Worm (Caenorhabditis elegans) whole organism, L3 larva: ENCODE data around the gene decr-1.1.

Source experiments
- R02D3.7 ChIP-seq: fragments of 150-350 bp; optimal IDR thresholded peaks from 2 replicates; lab custom pipeline; 2014; ENCODE audit warnings: missing biosample characterization, missing genetic modification characterization
- ZK546.5 ChIP-seq: sonication (generic microtip); optimal IDR thresholded peaks from 2 replicates; lab custom pipeline; 2017; ENCODE audit warnings: missing biosample characterization, missing genetic modification characterization
- aly-2 ChIP-seq: fragments of 150-350 bp; optimal IDR thresholded peaks from 2 replicates; lab custom pipeline; 2014; ENCODE audit warnings: missing biosample characterization, missing genetic modification characterization
- ceh-28 ChIP-seq: fragments of 150-350 bp; optimal IDR thresholded peaks from 2 replicates; lab custom pipeline; 2014; ENCODE audit warnings: missing biosample characterization, missing genetic modification reagents, missing genetic modification characterization
- ceh-82 ChIP-seq: fragments of 150-350 bp; optimal IDR thresholded peaks from 2 replicates; lab custom pipeline; 2014; ENCODE audit warnings: missing biosample characterization, missing genetic modification characterization
- ceh-9 ChIP-seq: sonication (generic microtip); optimal IDR thresholded peaks from 2 replicates; lab custom pipeline; 2018; ENCODE audit warnings: missing biosample characterization, missing genetic modification characterization
- daf-12 ChIP-seq: fragments of 150-350 bp; optimal IDR thresholded peaks from 2 replicates; lab custom pipeline; 2014; ENCODE audit warnings: missing biosample characterization, missing genetic modification reagents, missing genetic modification characterization
- egl-27 ChIP-seq: sonication (generic microtip); optimal IDR thresholded peaks from 4 replicates; lab custom pipeline; 2017; ENCODE audit warnings: missing biosample characterization, missing genetic modification reagents, missing genetic modification characterization
- egl-5 ChIP-seq: fragments of 150-350 bp; optimal IDR thresholded peaks from 2 replicates; lab custom pipeline; 2017; ENCODE audit warnings: missing biosample characterization, missing genetic modification reagents, missing genetic modification characterization, inconsistent platforms
- elt-1 ChIP-seq: fragments of 150-350 bp; optimal IDR thresholded peaks from 2 replicates; lab custom pipeline; 2014; ENCODE audit warnings: missing biosample characterization, missing genetic modification characterization
- elt-2 ChIP-seq: sonication (generic microtip); optimal IDR thresholded peaks from 2 replicates; lab custom pipeline; 2016; ENCODE audit warnings: missing genetic modification reagents, mild to moderate bottlenecking, missing genetic modification characterization, missing compliant biosample characterization
- eor-1 ChIP-seq, 2 experiments: fragments of 150-350 bp; optimal IDR thresholded peaks; 2 replicates each; lab custom pipeline; 2014 to 2018; ENCODE audit warnings: missing biosample characterization in 2 of 2, missing genetic modification characterization in 2 of 2
- fkh-2 ChIP-seq: fragments of 150-350 bp; optimal IDR thresholded peaks from 2 replicates; lab custom pipeline; 2014; ENCODE audit warnings: missing biosample characterization, missing genetic modification reagents, missing genetic modification characterization
- jun-1 ChIP-seq: fragments of 150-350 bp; optimal IDR thresholded peaks from 2 replicates; lab custom pipeline; 2014; ENCODE audit warnings: missing biosample characterization, missing genetic modification reagents, missing genetic modification characterization
- lin-15B ChIP-seq: fragments of 150-350 bp; optimal IDR thresholded peaks from 2 replicates; lab custom pipeline; 2014; ENCODE audit warnings: missing biosample characterization, missing genetic modification characterization
- lin-39 ChIP-seq: fragments of 150-350 bp; optimal IDR thresholded peaks from 2 replicates; lab custom pipeline; 2018; ENCODE audit warnings: missing biosample characterization, missing genetic modification reagents, missing genetic modification characterization
- lsy-12 ChIP-seq: sonication (generic microtip); optimal IDR thresholded peaks from 2 replicates; lab custom pipeline; 2016; ENCODE audit warnings: mild to moderate bottlenecking, missing genetic modification characterization, missing compliant biosample characterization
- mdl-1 ChIP-seq: fragments of 150-350 bp; optimal IDR thresholded peaks from 2 replicates; lab custom pipeline; 2014; ENCODE audit warnings: missing biosample characterization, missing genetic modification characterization
- mml-1 ChIP-seq: fragments of 150-350 bp; sonication (generic microtip); optimal IDR thresholded peaks from 3 replicates; lab custom pipeline; 2014; ENCODE audit warnings: missing biosample characterization, missing genetic modification characterization
- nfya-1 ChIP-seq: sonication (generic microtip); optimal IDR thresholded peaks from 2 replicates; lab custom pipeline; 2017; ENCODE audit warnings: missing genetic modification characterization, mild to moderate bottlenecking, missing compliant biosample characterization, antibody characterized with exemption, moderate library complexity; ENCODE audit not compliant: insufficient read depth
- nhr-11 ChIP-seq: fragments of 150-350 bp; optimal IDR thresholded peaks from 2 replicates; lab custom pipeline; 2014; ENCODE audit warnings: missing biosample characterization, missing genetic modification characterization
- nhr-23 ChIP-seq: fragments of 150-350 bp; optimal IDR thresholded peaks from 2 replicates; lab custom pipeline; 2014; ENCODE audit warnings: missing biosample characterization, missing genetic modification reagents, missing genetic modification characterization
- nhr-237 ChIP-seq: fragments of 150-350 bp; optimal IDR thresholded peaks from 2 replicates; lab custom pipeline; 2014; ENCODE audit warnings: missing biosample characterization, missing genetic modification characterization
- nhr-25 ChIP-seq: sonication (generic microtip); optimal IDR thresholded peaks from 2 replicates; lab custom pipeline; 2017; ENCODE audit warnings: missing biosample characterization, missing genetic modification characterization
- nhr-28 ChIP-seq: fragments of 150-350 bp; optimal IDR thresholded peaks from 2 replicates; lab custom pipeline; 2014; ENCODE audit warnings: missing biosample characterization, missing genetic modification characterization
- nhr-43 ChIP-seq: sonication (generic microtip); optimal IDR thresholded peaks from 2 replicates; lab custom pipeline; 2016; ENCODE audit warnings: mild to moderate bottlenecking, missing genetic modification characterization, missing compliant biosample characterization; ENCODE audit not compliant: poor library complexity, severe bottlenecking
- nhr-76 ChIP-seq: fragments of 150-350 bp; sonication (generic microtip); optimal IDR thresholded peaks from 5 replicates; lab custom pipeline; 2014; ENCODE audit warnings: missing biosample characterization, missing genetic modification characterization
- pha-4 ChIP-seq: fragments of 150-350 bp; optimal IDR thresholded peaks from 2 replicates; lab custom pipeline; 2014; ENCODE audit warnings: missing biosample characterization, missing genetic modification reagents, missing genetic modification characterization
- pqm-1 ChIP-seq: fragments of 150-350 bp; optimal IDR thresholded peaks from 2 replicates; lab custom pipeline; 2017; ENCODE audit warnings: missing biosample characterization, missing genetic modification characterization, inconsistent platforms
- sea-2 ChIP-seq: fragments of 150-350 bp; sonication (generic microtip); optimal IDR thresholded peaks from 4 replicates; lab custom pipeline; 2014; ENCODE audit warnings: missing biosample characterization, missing genetic modification reagents, missing genetic modification characterization
- skn-1 ChIP-seq: fragments of 150-350 bp; optimal IDR thresholded peaks from 2 replicates; lab custom pipeline; 2014; ENCODE audit warnings: missing biosample characterization, missing genetic modification characterization
- snpc-4 ChIP-seq: fragments of 150-350 bp; optimal IDR thresholded peaks from 2 replicates; lab custom pipeline; 2014; ENCODE audit warnings: missing biosample characterization, missing genetic modification characterization
- tbx-2 ChIP-seq: sonication (generic microtip); optimal IDR thresholded peaks from 2 replicates; lab custom pipeline; 2016; ENCODE audit warnings: mild to moderate bottlenecking, missing genetic modification characterization, missing compliant biosample characterization
- unc-39 ChIP-seq: sonication (generic microtip); optimal IDR thresholded peaks from 4 replicates; lab custom pipeline; 2017; ENCODE audit warnings: missing biosample characterization, missing genetic modification characterization
- unc-62 ChIP-seq: fragments of 150-350 bp; sonication (generic microtip); optimal IDR thresholded peaks from 4 replicates; lab custom pipeline; 2014; ENCODE audit warnings: missing biosample characterization, missing genetic modification reagents, missing genetic modification characterization
- zag-1 ChIP-seq: fragments of 150-350 bp; optimal IDR thresholded peaks from 2 replicates; lab custom pipeline; 2014; ENCODE audit warnings: missing biosample characterization, missing genetic modification characterization

decr-1.1 gene

DNA sequence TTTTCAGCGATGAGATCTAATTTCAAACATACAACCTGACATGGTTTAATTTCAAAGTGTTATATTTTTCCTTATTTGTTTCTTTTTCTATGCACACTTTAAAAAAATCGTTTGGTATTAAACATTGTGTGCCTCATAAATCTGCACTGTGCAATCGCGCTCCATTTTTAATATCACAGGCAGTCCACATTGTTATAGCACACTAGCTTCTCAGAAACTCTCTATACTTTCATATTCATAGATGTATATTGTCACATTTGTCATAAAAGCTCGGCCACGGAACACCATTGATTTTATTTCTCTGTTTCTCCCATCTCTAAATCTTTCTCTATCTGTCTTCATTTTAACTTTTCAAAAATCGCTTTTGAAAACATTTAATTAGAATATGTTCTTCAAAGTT is 24.9 kb upstream of the decr-1.1 start:
- TF ChIP-seq pqm-1 (tag; lab: Kevin White, UChicago), result no peak
- peak; percentile 49 for TF ChIP-seq pha-4 (tag; lab: Kevin White, UChicago)
- peak; percentile 56 for TF ChIP-seq snpc-4 (tag; lab: Kevin White, UChicago)
- TF ChIP-seq nfya-1 (tag; lab: Kevin White, UChicago), result peak; percentile 29
- peak; percentile 34 for TF ChIP-seq lin-39 (tag; lab: Kevin White, UChicago)
- TF ChIP-seq zag-1, result no peak
- peak; percentile 66 for TF ChIP-seq lin-15B
- TF ChIP-seq, all 47 proteins: peak for 5

DNA sequence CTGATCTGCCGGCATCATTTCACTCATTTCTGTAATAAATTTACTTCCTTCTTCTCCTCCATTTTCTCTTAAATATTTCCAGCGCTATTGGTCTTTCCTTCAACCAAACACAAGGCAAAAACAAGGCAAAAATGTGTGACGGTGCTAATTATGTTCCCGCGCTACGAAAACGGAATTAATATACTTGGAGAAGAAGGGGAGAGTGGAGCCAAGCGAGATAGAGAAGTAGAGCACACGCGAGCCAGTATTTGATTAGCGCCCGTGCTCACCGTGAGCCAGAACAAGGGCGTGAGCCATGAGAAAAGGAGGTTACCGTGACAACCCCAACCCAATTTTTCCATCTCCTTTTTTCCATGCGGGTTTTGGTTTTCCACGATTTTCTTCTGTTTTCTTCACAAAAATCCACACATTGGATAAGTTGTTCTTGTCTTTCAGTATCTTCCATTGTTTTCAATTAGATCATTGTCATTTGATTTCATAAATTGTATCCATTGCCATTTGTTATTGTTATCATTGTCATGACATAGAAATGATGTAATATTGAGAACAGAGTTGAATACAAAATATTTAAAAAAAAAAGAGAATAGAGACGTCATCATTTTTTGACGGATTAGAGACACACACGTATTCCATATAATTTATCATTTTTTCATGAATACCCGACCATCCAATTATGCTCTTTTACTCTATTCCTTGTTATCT is 19.6 kb upstream of the decr-1.1 start, which contains the start of gene F20G2.6:
F20G2.6 (plus strand) TSS at position 652 of the 702 bp plus-strand sequence.
- TF ChIP-seq ceh-82 (tag; lab: Kevin White, UChicago), result no peak
- TF ChIP-seq R02D3.7 (tag; lab: Kevin White, UChicago), result no peak
- TF ChIP-seq mdl-1 (tag; lab: Kevin White, UChicago), result no peak
- TF ChIP-seq pqm-1 (tag; lab: Kevin White, UChicago), result no peak
- no peak for TF ChIP-seq nhr-23
- no peak for TF ChIP-seq lin-15B
- no peak for TF ChIP-seq nhr-28 (tag; lab: Kevin White, UChicago)
- TF ChIP-seq pha-4 (tag; lab: Kevin White, UChicago), result no peak
- TF ChIP-seq, all 47 proteins: peak for 0

DNA sequence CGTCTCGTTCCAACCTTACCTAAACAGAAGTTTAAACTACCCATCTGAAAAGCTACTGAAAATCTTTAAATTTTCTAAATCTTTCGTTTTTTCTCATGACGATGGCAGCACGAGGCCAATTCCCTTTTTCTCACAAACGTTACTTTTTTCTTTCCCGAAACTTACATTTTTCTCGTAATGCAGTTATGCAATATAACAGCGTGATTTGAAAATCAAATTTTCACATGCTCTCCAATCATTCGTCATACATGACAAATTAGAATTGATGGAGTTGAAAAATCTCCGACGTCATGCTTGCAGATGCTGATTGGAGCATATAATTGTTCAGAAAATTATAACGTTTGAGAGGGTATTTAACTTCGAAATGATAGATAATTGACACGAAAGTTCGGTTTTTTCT is 18.5 kb upstream of the decr-1.1 start:
- peak; percentile 18 for TF ChIP-seq nhr-11
- no peak for TF ChIP-seq eor-1 (tag; optimal IDR thresholded peaks at IDR 0.05; lab: Kevin White, UChicago)
- no peak for TF ChIP-seq nhr-25 (tag; lab: Kevin White, UChicago)

DNA sequence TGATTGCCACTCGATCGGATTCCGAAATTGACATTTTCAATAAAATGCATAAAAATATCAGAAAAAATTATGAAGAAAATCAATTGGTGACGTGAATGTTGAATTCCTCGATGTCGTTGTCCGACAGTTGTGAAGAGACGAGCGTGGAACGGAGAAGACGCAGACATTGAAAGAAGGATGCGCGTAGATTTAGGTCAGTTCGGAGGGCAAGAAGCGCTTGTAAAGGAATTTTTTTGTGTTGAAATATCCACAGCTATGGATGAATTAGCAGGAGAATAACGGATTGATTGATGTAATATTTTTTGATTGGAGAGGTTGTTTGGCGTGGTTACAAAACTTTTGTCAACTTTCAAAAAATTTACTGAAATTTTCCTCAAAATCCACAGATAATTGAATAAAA is 13.8 kb upstream of the decr-1.1 start, which contains the start of gene F20G2.3:
F20G2.3 (minus strand) TSS at position 101 of the 400 bp plus-strand sequence.
- no peak for TF ChIP-seq ceh-28 (tag; lab: Kevin White, UChicago)
- peak; percentile 63 for TF ChIP-seq nhr-23
- TF ChIP-seq lin-39 (tag; lab: Kevin White, UChicago), result no peak

DNA sequence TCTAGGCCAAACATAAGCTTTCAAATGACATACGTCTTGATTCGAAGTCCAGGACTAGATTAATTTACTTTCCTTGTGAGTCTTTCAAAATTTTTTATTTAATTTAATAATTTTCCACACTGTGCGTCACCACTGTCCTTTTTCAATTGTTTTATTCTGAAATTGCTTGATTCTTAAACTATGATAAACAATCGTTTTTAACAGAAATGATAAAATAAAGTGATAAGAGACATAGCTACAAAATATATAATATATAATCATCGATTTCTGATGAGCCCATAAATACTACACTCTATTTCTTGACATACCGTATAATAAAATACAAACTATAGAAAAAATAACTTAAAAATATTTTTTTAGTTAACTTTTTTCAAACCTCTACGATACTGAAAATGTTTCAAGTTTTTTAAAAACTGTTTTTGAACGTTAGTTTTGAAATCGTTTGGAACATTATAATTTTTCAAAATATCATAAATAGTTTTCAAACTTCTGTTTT is 13.2 kb upstream of the decr-1.1 start, which contains the start of gene nas-24:
nas-24 (plus strand) TSS at position 446 of the 496 bp plus-strand sequence.
- TF ChIP-seq fkh-2, result no peak
- peak; percentile 85 for TF ChIP-seq pqm-1 (tag; lab: Kevin White, UChicago)
- TF ChIP-seq elt-2 (tag; lab: Kevin White, UChicago), result peak; percentile 51

ce11 chrV:13771209-13771608 is 11.0 kb upstream of the decr-1.1 start, which contains the start of gene F20G2.5:
Gene F20G2.5 (plus strand): TSS chrV:13771509.
- TF ChIP-seq pqm-1 (tag; lab: Kevin White, UChicago), result peak; percentile 40
- TF ChIP-seq sea-2 (GFP tag; lab: Kevin White, UChicago), result no peak
- TF ChIP-seq tbx-2, result no peak
- TF ChIP-seq egl-27 (tag; lab: Kevin White, UChicago), result no peak
- TF ChIP-seq elt-2 (tag; lab: Kevin White, UChicago), result peak; percentile 40

- no peak for TF ChIP-seq nhr-237 (tag; lab: Kevin White, UChicago)
- peak; percentile 73 for TF ChIP-seq pqm-1 (tag; lab: Kevin White, UChicago)
- peak; percentile 28 for TF ChIP-seq elt-2 (tag; lab: Kevin White, UChicago)
- no peak for TF ChIP-seq mdl-1 (tag; lab: Kevin White, UChicago)
- no peak for TF ChIP-seq unc-39 (tag; lab: Kevin White, UChicago)
These were observed 6.7 kb upstream of the decr-1.1 start, which contains the start of gene F53C11.1 for ce11 chrV:13775529-13775928. Gene F53C11.1 (plus strand): TSS chrV:13775796.

DNA sequence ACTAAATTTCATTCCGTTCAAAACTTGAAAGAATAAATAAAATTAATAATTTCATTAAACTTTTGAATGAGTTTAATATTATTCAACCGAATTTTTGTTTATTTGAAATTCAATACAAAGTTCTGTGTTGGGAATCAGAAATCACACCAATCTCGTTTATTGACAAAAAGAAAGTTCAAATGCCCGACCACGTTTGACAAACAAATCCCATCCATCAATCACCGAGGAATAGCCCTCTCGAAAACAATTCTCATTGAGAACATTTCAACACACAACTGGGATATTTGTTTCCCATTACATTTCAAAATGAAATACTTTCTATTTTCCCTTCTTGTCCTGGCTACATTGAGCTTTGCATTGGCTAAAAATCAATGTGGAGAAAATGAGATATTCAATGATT is 4.3 kb upstream of the decr-1.1 start, which contains the start of gene F53C11.9:
F53C11.9 (plus strand) TSS at position 159 of the 400 bp plus-strand sequence.
- no peak for TF ChIP-seq ZK546.5 (tag; lab: Kevin White, UChicago)
- no peak for TF ChIP-seq nhr-76 (tag; lab: Kevin White, UChicago)
- peak; percentile 96 for TF ChIP-seq egl-5
- no peak for TF ChIP-seq lsy-12 (tag; lab: Kevin White, UChicago)
- TF ChIP-seq elt-1, result no peak
- TF ChIP-seq mml-1, result no peak
- TF ChIP-seq nhr-23, result no peak
- TF ChIP-seq ceh-9 (tag; lab: Kevin White, UChicago), result no peak
- no peak for TF ChIP-seq zag-1
- TF ChIP-seq unc-62 (GFP tag; lab: Kevin White, UChicago), result peak; percentile 32
- TF ChIP-seq daf-12, result no peak
- TF ChIP-seq unc-39 (tag; lab: Kevin White, UChicago), result no peak
- no peak for TF ChIP-seq tbx-2
- no peak for TF ChIP-seq aly-2 (tag; lab: Kevin White, UChicago)
- TF ChIP-seq nhr-43 (tag; lab: Kevin White, UChicago), result no peak
- no peak for TF ChIP-seq egl-27 (tag; lab: Kevin White, UChicago)
- no peak for TF ChIP-seq jun-1 (tag; lab: Kevin White, UChicago)
- no peak for TF ChIP-seq skn-1 (tag; lab: Kevin White, UChicago)
